Worm (Caenorhabditis elegans): ENCODE data around the gene sdn-1.
A peak's percentile ranks its signal among the peaks of the same experiment; 100 is the strongest.

The sdn-1 gene

ce11 chrX:10596420-10596907, 3.3 kb upstream of the sdn-1 start (continued):
- TF ChIP-seq nhr-20 (tag; optimal IDR thresholded peaks at IDR 0.05) (peak; percentile 9), snu-23 (GFP tag; optimal IDR thresholded peaks at IDR 0.05) (peak; percentile 37), xbp-1 (tag; optimal IDR thresholded peaks at IDR 0.05) (peak; percentile 6), nhr-85 (tag) (peak; percentile 80), isw-1 (GFP tag; IDR thresholded peaks at IDR 0.05) (no peak), fkh-8 (tag; optimal IDR thresholded peaks at IDR 0.05) (no peak)

ce11 chrX:10594701-10595421, 1.7 kb upstream of the sdn-1 start:
- TF ChIP-seq unc-130 (tag; optimal IDR thresholded peaks at IDR 0.05) (no peak), irx-1 (tag; optimal IDR thresholded peaks at IDR 0.05) (no peak), hpl-2 (GFP tag; optimal IDR thresholded peaks at IDR 0.05) (no peak), sptf-1 (tag; optimal IDR thresholded peaks at IDR 0.05) (no peak), ztf-4 (tag; optimal IDR thresholded peaks at IDR 0.05) (no peak), egl-27 (tag; optimal IDR thresholded peaks at IDR 0.05) (no peak), elt-2 (tag; optimal IDR thresholded peaks at IDR 0.05) (no peak), efl-3 (GFP tag; optimal IDR thresholded peaks at IDR 0.05) (no peak), lir-3 (tag; optimal IDR thresholded peaks at IDR 0.05; ENCODE audit: poor library complexity) (no peak), rnt-1 (tag; optimal IDR thresholded peaks at IDR 0.05) (peak; percentile 6), tlp-1 (tag; optimal IDR thresholded peaks at IDR 0.05) (no peak), snpc-4 (tag; optimal IDR thresholded peaks at IDR 0.05) (no peak), pag-3 (tag; optimal IDR thresholded peaks at IDR 0.05; ENCODE audit: borderline replicate concordance, insufficient read depth) (no peak), elt-3 (tag; optimal IDR thresholded peaks at IDR 0.05) (no peak), sup-37 (GFP tag; optimal IDR thresholded peaks at IDR 0.05) (no peak), ces-1 (GFP tag; optimal IDR thresholded peaks at IDR 0.05) (no peak), ceh-82 (tag; optimal IDR thresholded peaks at IDR 0.05) (no peak), nhr-11 (tag; optimal IDR thresholded peaks at IDR 0.05) (no peak), vab-15 (tag; optimal IDR thresholded peaks at IDR 0.05) (no peak), mab-9 (GFP tag; IDR thresholded peaks at IDR 0.05) (no peak), ztf-11 (tag; optimal IDR thresholded peaks at IDR 0.05) (no peak), skn-1 (tag; optimal IDR thresholded peaks at IDR 0.05) (no peak), fkh-8 (tag; optimal IDR thresholded peaks at IDR 0.05) (no peak), blmp-1 (tag; optimal IDR thresholded peaks at IDR 0.05) (peak; percentile 71), lin-35 (GFP tag; optimal IDR thresholded peaks at IDR 0.05) (no peak), ama-1 (optimal IDR thresholded peaks at IDR 0.05) (no peak), jun-1 (tag; optimal IDR thresholded peaks at IDR 0.05) (no peak), nhr-71 (tag; optimal IDR thresholded peaks at IDR 0.05) (no peak), grh-1 (GFP tag; IDR thresholded peaks at IDR 0.05) (no peak), nhr-90 (tag; optimal IDR thresholded peaks at IDR 0.05; ENCODE audit: poor library complexity) (no peak), dpl-1 (GFP tag; optimal IDR thresholded peaks at IDR 0.05) (no peak), aly-2 (tag; optimal IDR thresholded peaks at IDR 0.05) (no peak), efl-1 (optimal IDR thresholded peaks at IDR 0.05) (no peak), efl-1 (GFP tag; optimal IDR thresholded peaks at IDR 0.05 in 1 of 2) (no peak), dsc-1 (tag; optimal IDR thresholded peaks at IDR 0.05) (no peak), hlh-4 (tag; optimal IDR thresholded peaks at IDR 0.05) (no peak), swsn-7 (tag; optimal IDR thresholded peaks at IDR 0.05) (no peak), pax-3 (tag; optimal IDR thresholded peaks at IDR 0.05) (no peak), nhr-28 (tag; optimal IDR thresholded peaks at IDR 0.05) (no peak), lin-13 (GFP tag; optimal IDR thresholded peaks at IDR 0.05) (no peak), snu-23 (GFP tag; optimal IDR thresholded peaks at IDR 0.05) (peak; percentile 17), pqm-1 (tag; optimal IDR thresholded peaks at IDR 0.05) (no peak), fkh-10 (GFP tag; optimal IDR thresholded peaks at IDR 0.05) (peak; percentile 95), ceh-88 (GFP tag; IDR thresholded peaks at IDR 0.05) (no peak), nhr-237 (tag; optimal IDR thresholded peaks at IDR 0.05) (no peak), nhr-19 (GFP tag; conservative IDR thresholded peaks at IDR 0.05) (no peak)

Measured in whole organism, L1 larva.